Worm (Caenorhabditis elegans): ENCODE results near the gene slc-9B.2.

The slc-9B.2 gene

ce11 chrV:16338287-16339092, at the start of gene slc-9B.2:
Gene slc-9B.2, plus strand, starts transcription at chrV:16339042.
- TF ChIP-seq unc-55 (GFP tag; optimal IDR thresholded peaks at IDR 0.05): peak; percentile 63

ce11 chrV:16292409-16292808, 46.4 kb upstream of the slc-9B.2 start, which contains the start of gene oac-5:
Gene oac-5, plus strand, starts transcription at chrV:16292709.
- TF ChIP-seq nhr-23 (tag; optimal IDR thresholded peaks at IDR 0.05) (no peak), ama-1 (optimal IDR thresholded peaks at IDR 0.05) (no peak), nhr-21 (tag; optimal IDR thresholded peaks at IDR 0.05) (no peak), crh-2 (tag; optimal IDR thresholded peaks at IDR 0.05) (no peak)

ce11 chrV:16297070-16297469, 41.8 kb upstream of the slc-9B.2 start, which contains the start of gene srbc-83:
Gene srbc-83, plus strand, starts transcription at chrV:16297370.
- TF ChIP-seq unc-62 (GFP tag; optimal IDR thresholded peaks at IDR 0.05): no peak
- no peak for TF ChIP-seq R02D3.7 (tag; optimal IDR thresholded peaks at IDR 0.05)
- no peak for TF ChIP-seq crh-2 (tag; optimal IDR thresholded peaks at IDR 0.05)
- no peak for TF ChIP-seq ceh-82 (tag; optimal IDR thresholded peaks at IDR 0.05)

- no peak for TF ChIP-seq ztf-4 (tag; optimal IDR thresholded peaks at IDR 0.05)
- no peak for TF ChIP-seq mdl-1 (tag; optimal IDR thresholded peaks at IDR 0.05)
- no peak for TF ChIP-seq nhr-6 (tag; optimal IDR thresholded peaks at IDR 0.05)
- no peak for TF ChIP-seq ztf-1 (GFP tag; conservative IDR thresholded peaks at IDR 0.05)
- no peak for TF ChIP-seq nhr-77 (tag; optimal IDR thresholded peaks at IDR 0.05)
- no peak for TF ChIP-seq nhr-12 (tag; optimal IDR thresholded peaks at IDR 0.05)
- TF ChIP-seq lin-13 (GFP tag; optimal IDR thresholded peaks at IDR 0.05): no peak
- no peak for TF ChIP-seq ceh-82 (tag; optimal IDR thresholded peaks at IDR 0.05)
- TF ChIP-seq nhr-25 (tag; optimal IDR thresholded peaks at IDR 0.05): no peak
- TF ChIP-seq elt-3 (tag; optimal IDR thresholded peaks at IDR 0.05): no peak
These were observed 40.2 kb upstream of the slc-9B.2 start, which contains the start of gene srbc-84 for ce11 chrV:16298669-16299068. Gene srbc-84, plus strand, starts transcription at chrV:16298969.

ce11 chrV:16299834-16300233, 39.0 kb upstream of the slc-9B.2 start:
- no peak for TF ChIP-seq fos-1 (tag; optimal IDR thresholded peaks at IDR 0.05)
- TF ChIP-seq nhr-237 (tag; optimal IDR thresholded peaks at IDR 0.05): no peak
- no peak for TF ChIP-seq mbf-1 (tag; optimal IDR thresholded peaks at IDR 0.05)
- no peak for TF ChIP-seq egl-27 (tag; optimal IDR thresholded peaks at IDR 0.05)

- TF ChIP-seq nhr-6 (tag; optimal IDR thresholded peaks at IDR 0.05) (no peak), egl-27 (tag; optimal IDR thresholded peaks at IDR 0.05) (no peak), mab-5 (tag; optimal IDR thresholded peaks at IDR 0.05) (no peak), Y55F3AM.14 (GFP tag; optimal IDR thresholded peaks at IDR 0.05) (no peak), sma-9 (GFP tag; optimal IDR thresholded peaks at IDR 0.05) (no peak), sma-9 (tag; optimal IDR thresholded peaks at IDR 0.05) (no peak), ZK546.5 (tag; optimal IDR thresholded peaks at IDR 0.05) (no peak), R02D3.7 (tag; optimal IDR thresholded peaks at IDR 0.05) (no peak), blmp-1 (tag; optimal IDR thresholded peaks at IDR 0.05; ENCODE audit: insufficient read depth) (no peak), unc-62 (GFP tag; optimal IDR thresholded peaks at IDR 0.05) (no peak), nhr-129 (tag; optimal IDR thresholded peaks at IDR 0.05) (no peak), unc-39 (tag; optimal IDR thresholded peaks at IDR 0.05) (no peak), nhr-12 (tag; optimal IDR thresholded peaks at IDR 0.05) (no peak), nhr-23 (tag; optimal IDR thresholded peaks at IDR 0.05) (no peak), zag-1 (tag; optimal IDR thresholded peaks at IDR 0.05) (no peak), alr-1 (tag; optimal IDR thresholded peaks at IDR 0.05) (no peak)
These were observed 38.6 kb upstream of the slc-9B.2 start, which contains the start of gene srbc-82 for ce11 chrV:16300276-16300675. Gene srbc-82, plus strand, starts transcription at chrV:16300576.
